Fruit fly (Drosophila melanogaster): Measurements from ENCODE around the gene Gr22d.

The Gr22d gene

dm6 chr2L:1740095-1740494 lies 50.1 kb downstream of the Gr22d start (continued):
- no peak for TF ChIP-seq slp2 (GFP tag; optimal IDR thresholded peaks at IDR 0.05)
- no peak for TF ChIP-seq CG17385 (GFP tag; optimal IDR thresholded peaks at IDR 0.05)
- TF ChIP-seq CG31224 (GFP tag; IDR thresholded peaks at IDR 0.05): no peak
- no peak for TF ChIP-seq CG1603 (tag; optimal IDR thresholded peaks at IDR 0.05)
- TF ChIP-seq dpn (GFP tag; optimal IDR thresholded peaks at IDR 0.05): no peak
- no peak for TF ChIP-seq CG33213 (GFP tag; optimal IDR thresholded peaks at IDR 0.05)
- no peak for TF ChIP-seq Hr39 (optimal IDR thresholded peaks at IDR 0.05)
- TF ChIP-seq trh (GFP tag; optimal IDR thresholded peaks at IDR 0.05): no peak
- TF ChIP-seq CG17912 (GFP tag; optimal IDR thresholded peaks at IDR 0.05): no peak
- no peak for TF ChIP-seq eyg (GFP tag; optimal IDR thresholded peaks at IDR 0.05)
- no peak for TF ChIP-seq Optix (GFP tag; IDR thresholded peaks at IDR 0.05)
- no peak for TF ChIP-seq CG12219 (GFP tag; optimal IDR thresholded peaks at IDR 0.05)
- TF ChIP-seq CG18476 (GFP tag; optimal IDR thresholded peaks at IDR 0.05): no peak
- no peak for TF ChIP-seq unc-4 (GFP tag; IDR thresholded peaks at IDR 0.05; ENCODE audit: partially characterized antibody)
- TF ChIP-seq CG3407 (GFP tag; optimal IDR thresholded peaks at IDR 0.05): peak; percentile 18
- TF ChIP-seq gcm (GFP tag; optimal IDR thresholded peaks at IDR 0.05): no peak
- TF ChIP-seq CG15269 (tag; optimal IDR thresholded peaks at IDR 0.05): peak; percentile 30
- no peak for TF ChIP-seq CG14667 (GFP tag; IDR thresholded peaks at IDR 0.05)
- TF ChIP-seq B-H2 (GFP tag; optimal IDR thresholded peaks at IDR 0.05): no peak
- peak; percentile 11 for TF ChIP-seq Blimp-1 (GFP tag; optimal IDR thresholded peaks at IDR 0.05)
- TF ChIP-seq CG3847 (GFP tag; IDR thresholded peaks at IDR 0.05): no peak
- no peak for TF ChIP-seq CG18599 (GFP tag; optimal IDR thresholded peaks at IDR 0.05)
- TF ChIP-seq CG32767 (GFP tag; IDR thresholded peaks at IDR 0.05): 0 out of 2 replicates have a peak, but pooled peaks have one; percentile 35
- TF ChIP-seq danr (GFP tag; IDR thresholded peaks at IDR 0.05): no peak
- TF ChIP-seq CG1233 (GFP tag; optimal IDR thresholded peaks at IDR 0.05): no peak
- TF ChIP-seq CG2120 (GFP tag; optimal IDR thresholded peaks at IDR 0.05): no peak
- TF ChIP-seq ems (GFP tag; optimal IDR thresholded peaks at IDR 0.05): no peak
- TF ChIP-seq seq (GFP tag; IDR thresholded peaks at IDR 0.05): peak; percentile 46; the same call in 1 of the 2 replicates
- TF ChIP-seq chinmo (GFP tag; IDR thresholded peaks at IDR 0.05; ENCODE audit: partially characterized antibody): 0 out of 4 replicates have a peak, but pooled peaks have one; percentile 5
- TF ChIP-seq CG9727 (GFP tag; optimal IDR thresholded peaks at IDR 0.05): no peak
- no peak for TF ChIP-seq Side (GFP tag; optimal IDR thresholded peaks at IDR 0.05)
- TF ChIP-seq Dek (tag; optimal IDR thresholded peaks at IDR 0.05): no peak
- TF ChIP-seq CG17361 (GFP tag; IDR thresholded peaks at IDR 0.05): no peak
- TF ChIP-seq insv (GFP tag; optimal IDR thresholded peaks at IDR 0.05): no peak
- peak; percentile 56 for TF ChIP-seq stc (GFP tag; IDR thresholded peaks at IDR 0.05)
- TF ChIP-seq CG43689 (GFP tag; IDR thresholded peaks at IDR 0.05): no peak; the same call in 1 of the 2 replicates
- TF ChIP-seq Lim3 (GFP tag; IDR thresholded peaks at IDR 0.05): no peak
- TF ChIP-seq sug (tag; optimal IDR thresholded peaks at IDR 0.05): no peak
- TF ChIP-seq CG15479 (GFP tag; optimal IDR thresholded peaks at IDR 0.05): no peak
- TF ChIP-seq trem (tag; optimal IDR thresholded peaks at IDR 0.05): no peak
- TF ChIP-seq Nf-YB (GFP tag; optimal IDR thresholded peaks at IDR 0.05): no peak
- no peak for TF ChIP-seq row (GFP tag; IDR thresholded peaks at IDR 0.05)
- peak in 1 of 2 experiments; percentile 4 for TF ChIP-seq bsh (GFP tag; optimal IDR thresholded peaks at IDR 0.05)
- TF ChIP-seq fd3F (GFP tag; optimal IDR thresholded peaks at IDR 0.05): no peak
- TF ChIP-seq tap (tag; optimal IDR thresholded peaks at IDR 0.05): no peak
- TF ChIP-seq Abd-B (GFP tag; optimal IDR thresholded peaks at IDR 0.05): no peak
- no peak for TF ChIP-seq dysf (GFP tag; IDR thresholded peaks at IDR 0.05)
- TF ChIP-seq CG13424 (tag; optimal IDR thresholded peaks at IDR 0.05): no peak
- no peak for TF ChIP-seq cad (GFP tag; optimal IDR thresholded peaks at IDR 0.05)
- TF ChIP-seq CG6765 (GFP tag; optimal IDR thresholded peaks at IDR 0.05): no peak
- no peak for TF ChIP-seq CG6175 (GFP tag; IDR thresholded peaks at IDR 0.05)
- TF ChIP-seq ham (GFP tag; IDR thresholded peaks at IDR 0.05): no peak

All from whole organism, embryonic.